Worm (Caenorhabditis elegans) whole organism, dauer: ENCODE results near the gene clec-240.

Experiments
- unc-62 ChIP-seq: sonication (generic microtip); optimal IDR thresholded peaks from 2 replicates; lab custom pipeline; 2017; ENCODE audit warnings: missing biosample characterization, missing genetic modification reagents, missing genetic modification characterization

Gene clec-240

ce11 chrV:17009342-17010064 lies at the start of gene clec-240, which contains the start of gene clc-12:
TSS of gene clec-240 (plus strand) at chrV:17010014.
TSS of gene clc-12 (minus strand) at chrV:17009388.
- no peak for TF ChIP-seq unc-62 (GFP tag; lab: Kevin White, UChicago)

DNA sequence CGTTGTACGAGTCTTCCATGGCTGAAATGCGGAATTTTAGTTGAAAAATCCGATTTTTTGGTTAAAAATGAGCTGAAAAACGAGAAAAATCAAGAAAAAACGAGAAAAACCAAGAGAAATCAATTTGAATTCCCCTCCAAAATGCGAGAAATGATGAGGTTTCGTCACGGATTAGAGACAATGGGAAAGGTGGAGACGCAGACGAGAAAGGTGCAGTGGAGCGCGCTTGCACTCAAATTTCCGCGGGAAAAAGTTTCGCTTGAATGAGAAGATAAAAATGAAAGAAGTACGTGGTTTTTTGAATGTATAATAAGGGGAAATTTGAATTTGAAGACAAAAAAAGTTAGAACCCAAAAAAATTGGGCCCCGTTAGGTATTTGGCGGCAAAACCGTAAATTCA lies 44.2 kb upstream of the clec-240 start, which contains the start of gene efl-1:
Gene efl-1 (minus strand): TSS at position 21 of the 400 bp plus-strand sequence.
- TF ChIP-seq unc-62 (GFP tag; lab: Kevin White, UChicago) = no peak

ce11 chrV:16966636-16967035 lies 43.2 kb upstream of the clec-240 start, which contains the start of gene fbxa-90:
TSS of gene fbxa-90 (plus strand) at chrV:16966814.
- TF ChIP-seq unc-62 (GFP tag; lab: Kevin White, UChicago) = no peak

DNA sequence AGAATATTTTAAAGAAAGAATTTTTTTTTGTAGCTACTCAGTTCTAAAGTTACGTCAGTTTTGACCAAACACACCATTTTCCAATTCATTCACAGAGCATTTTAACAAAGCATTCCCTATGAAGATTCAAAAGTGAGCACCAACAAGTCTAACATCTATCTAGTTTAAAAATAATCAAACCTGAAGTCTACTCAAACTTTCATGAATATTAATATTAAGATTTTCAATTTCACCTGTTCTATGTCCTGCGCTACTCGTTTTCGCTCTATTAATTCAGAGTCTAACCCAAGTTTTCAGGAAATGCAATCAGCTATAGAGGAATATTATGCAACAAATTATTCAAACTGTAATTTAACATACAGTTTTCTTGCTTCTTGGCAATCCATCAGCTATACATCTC lies 37.7 kb upstream of the clec-240 start, which contains the start of gene srh-119:
Gene srh-119 (plus strand): TSS at position 301 of the 400 bp plus-strand sequence.
- no peak for TF ChIP-seq unc-62 (GFP tag; lab: Kevin White, UChicago)

DNA sequence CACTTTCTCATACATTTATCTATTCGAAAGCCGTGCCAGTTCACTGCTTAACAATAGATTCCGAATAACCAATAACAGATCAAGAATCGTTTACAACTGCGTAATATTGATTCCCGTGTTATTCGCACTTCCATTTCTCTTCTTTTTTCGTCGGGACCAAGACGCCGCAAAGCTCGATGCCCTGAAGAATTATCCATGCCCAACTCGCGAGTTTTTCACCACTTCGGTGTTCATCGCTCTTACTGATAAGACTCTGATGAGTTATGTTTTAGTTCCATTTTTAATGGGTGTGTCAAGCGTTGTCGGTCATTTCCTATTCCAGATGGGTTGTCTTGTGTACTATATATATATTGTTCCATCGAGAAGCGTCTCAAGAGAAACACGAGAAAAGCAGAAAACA lies 36.5 kb upstream of the clec-240 start:
- no peak for TF ChIP-seq unc-62 (GFP tag; lab: Kevin White, UChicago)

ce11 chrV:16974919-16975318 lies 34.9 kb upstream of the clec-240 start, which contains the start of gene srx-54:
TSS of gene srx-54 (plus strand) at chrV:16975219.
- no peak for TF ChIP-seq unc-62 (GFP tag; lab: Kevin White, UChicago)

DNA sequence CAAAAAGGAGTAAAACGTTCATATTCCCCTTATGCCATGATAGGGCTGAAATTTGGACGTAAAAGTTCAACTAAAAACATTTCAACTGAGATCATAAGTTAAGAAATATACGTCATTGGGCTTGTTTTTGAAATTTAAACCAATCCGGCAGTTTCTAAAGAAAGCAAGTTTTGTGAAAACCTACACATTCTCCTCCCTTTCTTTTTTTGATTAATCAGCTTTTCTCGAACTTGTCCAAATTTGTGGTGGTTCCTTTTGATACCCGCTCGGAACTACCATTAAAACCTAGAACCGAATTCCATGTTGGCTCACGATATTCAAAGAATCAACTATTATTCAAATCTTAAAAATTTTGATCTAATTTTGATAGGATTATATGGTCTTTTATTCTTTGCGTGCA lies 29.4 kb upstream of the clec-240 start, which contains the start of gene srz-54:
Gene srz-54 (plus strand): TSS at position 301 of the 400 bp plus-strand sequence.
- no peak for TF ChIP-seq unc-62 (GFP tag; lab: Kevin White, UChicago)

ce11 chrV:16987035-16987434 lies 22.8 kb upstream of the clec-240 start, which contains the start of gene Y102A5C.40:
TSS of gene Y102A5C.40 (minus strand) at chrV:16987135.
- no peak for TF ChIP-seq unc-62 (GFP tag; lab: Kevin White, UChicago)

ce11 chrV:16987783-16988182 lies 22.0 kb upstream of the clec-240 start:
- no peak for TF ChIP-seq unc-62 (GFP tag; lab: Kevin White, UChicago)

- no peak for TF ChIP-seq unc-62 (GFP tag; lab: Kevin White, UChicago)
Measured at ce11 chrV:16988614-16989013, 21.2 kb upstream of the clec-240 start, which contains the start of gene Y102A5C.27. TSS of gene Y102A5C.27 (minus strand) at chrV:16988714.

DNA sequence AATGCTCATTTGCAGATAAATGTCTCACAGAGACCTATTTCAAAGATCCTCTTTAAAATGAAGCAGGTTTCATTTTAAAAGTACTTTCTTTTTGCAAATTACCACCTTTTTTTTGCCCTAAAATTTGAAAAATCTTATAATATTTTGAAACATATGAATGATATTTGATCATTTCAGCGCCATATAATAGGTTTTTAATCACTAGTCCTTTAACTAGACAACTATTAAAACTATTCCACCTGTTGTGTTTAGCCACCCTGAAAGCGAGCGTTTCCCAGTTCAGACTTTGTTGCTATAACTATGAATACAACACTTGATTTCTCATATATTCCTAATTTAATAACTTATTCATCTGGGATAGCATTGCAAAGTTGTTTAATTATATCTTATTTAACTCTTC lies 18.1 kb upstream of the clec-240 start, which contains the start of gene srz-95:
Gene srz-95 (plus strand): TSS at position 301 of the 400 bp plus-strand sequence.
- TF ChIP-seq unc-62 (GFP tag; lab: Kevin White, UChicago) = no peak

- TF ChIP-seq unc-62 (GFP tag; lab: Kevin White, UChicago) = no peak
Measured at ce11 chrV:16992383-16992782, 17.4 kb upstream of the clec-240 start.

- no peak for TF ChIP-seq unc-62 (GFP tag; lab: Kevin White, UChicago)
Measured at ce11 chrV:17000204-17000603, 9.6 kb upstream of the clec-240 start, which contains the start of gene str-217. TSS of gene str-217 (minus strand) at chrV:17000304.

- TF ChIP-seq unc-62 (GFP tag; lab: Kevin White, UChicago) = no peak
Measured at ce11 chrV:17000635-17001034, 9.2 kb upstream of the clec-240 start.

DNA sequence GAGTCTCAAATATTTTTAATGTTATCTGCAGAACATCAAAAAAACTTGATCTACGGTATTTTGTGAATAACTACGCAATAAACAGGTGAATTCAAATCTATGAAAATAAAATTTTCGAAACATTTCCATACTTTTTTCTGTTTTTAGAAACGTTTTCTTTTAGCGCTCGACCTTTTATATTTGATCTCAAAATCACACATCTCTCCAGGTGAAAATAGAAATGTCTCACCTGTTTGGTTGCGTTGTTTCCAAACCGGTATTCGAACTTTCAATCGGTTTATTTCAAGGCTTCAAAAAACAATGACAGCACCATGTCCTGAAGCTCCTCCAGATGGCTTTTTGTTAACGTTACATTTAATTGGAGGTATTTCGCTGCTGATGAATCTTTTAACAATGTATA lies 8.6 kb upstream of the clec-240 start, which contains the start of gene sri-9:
Gene sri-9 (plus strand): TSS at position 301 of the 400 bp plus-strand sequence.
- no peak for TF ChIP-seq unc-62 (GFP tag; lab: Kevin White, UChicago)

DNA sequence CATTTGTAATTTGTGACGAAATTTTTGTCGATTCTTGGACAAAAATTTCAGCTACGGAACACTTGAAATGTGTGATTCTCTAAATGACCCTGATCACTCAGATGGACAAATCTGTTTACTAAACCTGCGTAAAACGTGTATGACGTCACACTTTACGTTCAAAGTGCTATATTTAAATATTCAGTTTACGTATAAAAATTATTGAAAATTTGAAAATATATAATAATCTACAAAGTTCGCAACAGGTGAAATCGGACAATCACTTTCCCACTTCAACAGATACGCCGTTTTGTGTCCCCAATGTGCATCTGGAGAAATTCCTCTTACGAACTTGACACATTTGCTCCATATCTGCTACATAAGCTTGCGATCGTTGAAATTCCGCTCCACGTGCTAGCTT lies 4.6 kb upstream of the clec-240 start, which contains the start of gene srh-131:
Gene srh-131 (plus strand): TSS at position 301 of the 400 bp plus-strand sequence.
- TF ChIP-seq unc-62 (GFP tag; lab: Kevin White, UChicago) = no peak
